Fruit fly (Drosophila melanogaster) whole organism, embryonic: ENCODE measurements around the gene CG15882.

Experiments used
- Atf-2 ChIP-seq: fragments of 200-800 bp; sonication (Bioruptor generic); optimal IDR thresholded peaks from 2 replicates; lab custom pipeline; 2016; ENCODE audit warnings: missing biosample characterization, missing genetic modification characterization
- Atf3 ChIP-seq: fragments of 200-800 bp; sonication (Bioruptor generic); optimal IDR thresholded peaks from 3 replicates; lab custom pipeline; 2016; ENCODE audit warnings: missing biosample characterization, missing genetic modification characterization
- CG10274 ChIP-seq: fragments of 200-800 bp; sonication (Bioruptor generic); optimal IDR thresholded peaks from 3 replicates; lab custom pipeline; 2017; ENCODE audit warnings: missing biosample characterization, mild to moderate bottlenecking, missing genetic modification characterization
- CG10431 ChIP-seq: fragments of 200-800 bp; sonication (Bioruptor generic); optimal IDR thresholded peaks from 3 replicates; lab custom pipeline; 2018; ENCODE audit warnings: missing biosample characterization, mild to moderate bottlenecking, missing genetic modification characterization
- CG12071 ChIP-seq: fragments of 200-800 bp; sonication (Bioruptor generic); optimal IDR thresholded peaks from 3 replicates; lab custom pipeline; 2018; ENCODE audit warnings: missing biosample characterization, mild to moderate bottlenecking, missing genetic modification characterization
- CG12104 ChIP-seq: fragments of 200-800 bp; sonication (Bioruptor generic); optimal IDR thresholded peaks from 3 replicates; lab custom pipeline; 2016; ENCODE audit warnings: missing biosample characterization, missing genetic modification characterization
- CG12769 ChIP-seq: fragments of 200-800 bp; sonication (Bioruptor generic); optimal IDR thresholded peaks from 2 replicates; lab custom pipeline; 2019; ENCODE audit warnings: missing biosample characterization, mild to moderate bottlenecking, missing genetic modification characterization, moderate library complexity
- CG12942 ChIP-seq: fragments of 200-800 bp; sonication (Bioruptor generic); optimal IDR thresholded peaks from 3 replicates; lab custom pipeline; 2016; ENCODE audit warnings: missing biosample characterization, missing genetic modification characterization
- CG17912 ChIP-seq: fragments of 200-800 bp; sonication (Bioruptor generic); optimal IDR thresholded peaks from 2 replicates; lab custom pipeline; 2018; ENCODE audit warnings: missing biosample characterization, mild to moderate bottlenecking, missing genetic modification characterization
- CG1832 ChIP-seq: fragments of 200-800 bp; sonication (Bioruptor generic); optimal IDR thresholded peaks from 2 replicates; lab custom pipeline; 2017; ENCODE audit warnings: missing biosample characterization, mild to moderate bottlenecking, missing genetic modification characterization, inconsistent platforms
- CG3065 ChIP-seq: fragments of 200-800 bp; sonication (Bioruptor generic); optimal IDR thresholded peaks from 2 replicates; lab custom pipeline; 2016; ENCODE audit warnings: missing biosample characterization, missing genetic modification characterization
- CG31365 ChIP-seq: fragments of 200-800 bp; sonication (Bioruptor generic); optimal IDR thresholded peaks from 2 replicates; lab custom pipeline; 2018; ENCODE audit warnings: missing biosample characterization, mild to moderate bottlenecking, missing genetic modification characterization
- CG3838 ChIP-seq: fragments of 200-800 bp; sonication (Bioruptor generic); optimal IDR thresholded peaks from 3 replicates; lab custom pipeline; 2016; ENCODE audit warnings: missing biosample characterization, missing genetic modification characterization
- CG4328 ChIP-seq: fragments of 200-800 bp; sonication (Bioruptor generic); optimal IDR thresholded peaks from 3 replicates; lab custom pipeline; 2017; ENCODE audit warnings: missing biosample characterization, missing genetic modification reagents, missing genetic modification characterization
- CG4424 ChIP-seq: fragments of 200-800 bp; sonication (Bioruptor generic); optimal IDR thresholded peaks from 3 replicates; lab custom pipeline; 2016; ENCODE audit warnings: missing biosample characterization, missing genetic modification characterization
- CG4820 ChIP-seq: fragments of 200-800 bp; sonication (Bioruptor generic); optimal IDR thresholded peaks from 3 replicates; lab custom pipeline; 2016; ENCODE audit warnings: missing biosample characterization, missing genetic modification characterization
- CG6254 ChIP-seq: fragments of 200-800 bp; sonication (Bioruptor generic); optimal IDR thresholded peaks from 3 replicates; lab custom pipeline; 2017; ENCODE audit warnings: mild to moderate bottlenecking, missing biosample characterization, missing genetic modification reagents, missing genetic modification characterization
- CG7839 ChIP-seq: fragments of 200-800 bp; sonication (Bioruptor generic); optimal IDR thresholded peaks from 3 replicates; lab custom pipeline; 2018; ENCODE audit warnings: missing biosample characterization, mild to moderate bottlenecking, missing genetic modification characterization, moderate library complexity
- CG7987 ChIP-seq: fragments of 200-800 bp; sonication (Bioruptor generic); optimal IDR thresholded peaks from 2 replicates; lab custom pipeline; 2018; ENCODE audit warnings: missing biosample characterization, mild to moderate bottlenecking, missing genetic modification characterization, moderate library complexity
- CG8388 ChIP-seq: fragments of 200-800 bp; sonication (Bioruptor generic); optimal IDR thresholded peaks from 2 replicates; lab custom pipeline; 2019; ENCODE audit warnings: missing biosample characterization, mild to moderate bottlenecking, missing genetic modification characterization, moderate library complexity
- E2f2 ChIP-seq: fragments of 200-800 bp; sonication (Bioruptor generic); IDR thresholded peaks from 2 replicates; pipeline ENCODE4 v1.3.6; 2022; ENCODE audit warnings: missing biosample characterization, missing genetic modification characterization
- Elba2 ChIP-seq: fragments of 200-800 bp; sonication (Bioruptor generic); optimal IDR thresholded peaks from 3 replicates; lab custom pipeline; 2016; ENCODE audit warnings: missing biosample characterization, missing genetic modification characterization
- Gug ChIP-seq: fragments of 200-800 bp; sonication (Bioruptor generic); IDR thresholded peaks from 4 replicates; pipeline ENCODE4 v1.3.6; 2022; ENCODE audit warnings: missing biosample characterization, missing genetic modification characterization
- Hr51 ChIP-seq, 2 experiments: fragments of 200-800 bp; sonication (Bioruptor generic); optimal IDR thresholded peaks; 2 replicates in 1 of 2; 3 replicates in 1 of 2; lab custom pipeline; 2016 to 2018; ENCODE audit warnings: missing biosample characterization in 2 of 2, missing genetic modification characterization in 2 of 2, mild to moderate bottlenecking in 1 of 2, moderate library complexity in 1 of 2
- Hr78 ChIP-seq, 2 experiments: fragments of 200-800 bp in 1 of 2; fragments of >200 bp in 1 of 2; sonication (Bioruptor generic) in 1 of 2; optimal IDR thresholded peaks; 2 replicates each; lab custom pipeline; 2017 to 2019; ENCODE audit warnings: missing biosample characterization in 2 of 2, missing genetic modification characterization in 2 of 2, mild to moderate bottlenecking in 1 of 2, moderate library complexity in 1 of 2
- Pdp1 ChIP-seq, 2 experiments: fragments of 200-800 bp; sonication (Bioruptor generic); optimal IDR thresholded peaks; 3 replicates each; lab custom pipeline; 2016; ENCODE audit warnings: missing biosample characterization in 2 of 2, missing genetic modification characterization in 2 of 2, mild to moderate bottlenecking in 1 of 2, moderate library complexity in 1 of 2
- Side ChIP-seq: fragments of 200-800 bp; sonication (Bioruptor generic); optimal IDR thresholded peaks from 2 replicates; lab custom pipeline; 2016; ENCODE audit warnings: missing biosample characterization, missing genetic modification characterization
- Sox100B ChIP-seq: fragments of 200-800 bp; sonication (Bioruptor generic); optimal IDR thresholded peaks from 3 replicates; lab custom pipeline; 2018; ENCODE audit warnings: missing biosample characterization, mild to moderate bottlenecking, missing genetic modification characterization
- Vsx1 ChIP-seq: fragments of 200-800 bp; sonication (Bioruptor generic); optimal IDR thresholded peaks from 2 replicates; lab custom pipeline; 2017; ENCODE audit warnings: missing biosample characterization, mild to moderate bottlenecking, missing genetic modification characterization, missing genetic modification reagents
- ase ChIP-seq: fragments of 200-800 bp; sonication (Bioruptor generic); IDR thresholded peaks from 3 replicates; pipeline ENCODE4 v1.3.6; 2022; ENCODE audit warnings: missing biosample characterization, missing genetic modification characterization
- ato ChIP-seq: fragments of 200-800 bp; sonication (Bioruptor generic); IDR thresholded peaks from 2 replicates; pipeline ENCODE4 v1.3.6; 2022; ENCODE audit warnings: missing biosample characterization, missing genetic modification characterization; ENCODE audit not compliant: partially characterized antibody
- bowl ChIP-seq: fragments of 200-800 bp; sonication (Bioruptor generic); IDR thresholded peaks from 2 replicates; pipeline ENCODE4 v1.3.6; 2022; ENCODE audit warnings: missing biosample characterization, missing genetic modification characterization
- cas ChIP-seq: fragments of 200-800 bp; sonication (Bioruptor generic); IDR thresholded peaks from 2 replicates; pipeline ENCODE4 v1.3.6; 2022; ENCODE audit warnings: missing biosample characterization, missing genetic modification characterization
- crp ChIP-seq, 2 experiments: fragments of 200-800 bp; sonication (Bioruptor generic); optimal IDR thresholded peaks; 2 replicates in 1 of 2; 3 replicates in 1 of 2; lab custom pipeline; 2017; ENCODE audit warnings: missing biosample characterization in 2 of 2, missing genetic modification characterization in 2 of 2, mild to moderate bottlenecking in 1 of 2, moderate library complexity in 1 of 2
- cwo ChIP-seq: fragments of 200-800 bp; sonication (Bioruptor generic); optimal IDR thresholded peaks from 3 replicates; lab custom pipeline; 2017; ENCODE audit warnings: missing biosample characterization, missing genetic modification characterization, mild to moderate bottlenecking, moderate library complexity, missing genetic modification reagents
- dysf ChIP-seq: fragments of 200-800 bp; sonication (Bioruptor generic); IDR thresholded peaks from 3 replicates; pipeline ENCODE4 v1.3.6; 2022; ENCODE audit warnings: missing biosample characterization, missing genetic modification characterization
- esg ChIP-seq: fragments of 200-800 bp; sonication (Bioruptor generic); conservative IDR thresholded peaks from 2 replicates; pipeline ENCODE4 v1.3.6; 2022; ENCODE audit warnings: missing biosample characterization, missing genetic modification characterization
- ham ChIP-seq: fragments of 200-800 bp; sonication (Bioruptor generic); IDR thresholded peaks from 2 replicates; pipeline ENCODE4 v1.3.6; 2022; ENCODE audit warnings: missing biosample characterization, missing genetic modification characterization
- hbn ChIP-seq: fragments of 200-800 bp; sonication (Bioruptor generic); IDR thresholded peaks from 2 replicates; pipeline ENCODE4 v1.3.6; 2022; ENCODE audit warnings: missing biosample characterization, missing genetic modification characterization; ENCODE audit not compliant: partially characterized antibody
- hkb ChIP-seq, 2 experiments: fragments of 200-800 bp in 1 of 2; fragments of >200 bp in 1 of 2; sonication (Bioruptor generic) in 1 of 2; IDR thresholded peaks in 1 of 2; optimal IDR thresholded peaks in 1 of 2; 2 replicates each; pipeline versions ENCODE4 v1.3.6 to Lab custom; 2017 to 2022; ENCODE audit warnings: missing biosample characterization in 1 of 2, missing genetic modification characterization in 1 of 2
- peb ChIP-seq: fragments of 200-800 bp; sonication (Bioruptor generic); IDR thresholded peaks from 2 replicates; pipeline ENCODE4 v1.3.6; 2022; ENCODE audit warnings: missing biosample characterization, missing genetic modification characterization
- repo ChIP-seq: fragments of 200-800 bp; sonication (Bioruptor generic); optimal IDR thresholded peaks from 2 replicates; lab custom pipeline; 2016; ENCODE audit warnings: missing biosample characterization, missing genetic modification characterization
- schlank ChIP-seq: fragments of 200-800 bp; sonication (Bioruptor generic); optimal IDR thresholded peaks from 2 replicates; lab custom pipeline; 2018; ENCODE audit warnings: missing biosample characterization, mild to moderate bottlenecking, missing genetic modification characterization
- shn ChIP-seq: fragments of 200-800 bp; sonication (Bioruptor generic); optimal IDR thresholded peaks from 3 replicates; lab custom pipeline; 2016; ENCODE audit warnings: missing biosample characterization, missing genetic modification characterization
- sisA ChIP-seq: fragments of 200-800 bp; sonication (Bioruptor generic); IDR thresholded peaks from 2 replicates; pipeline ENCODE4 v1.3.6; 2022; ENCODE audit warnings: missing biosample characterization, missing genetic modification characterization
- stwl ChIP-seq: fragments of 200-800 bp; sonication (Bioruptor generic); optimal IDR thresholded peaks from 3 replicates; lab custom pipeline; 2018; ENCODE audit warnings: missing biosample characterization, mild to moderate bottlenecking, missing genetic modification characterization, moderate library complexity
- sug ChIP-seq: fragments of 200-800 bp; optimal IDR thresholded peaks from 2 replicates; lab custom pipeline; 2019; ENCODE audit warnings: missing biosample characterization, mild to moderate bottlenecking, missing genetic modification characterization, moderate library complexity
- tna ChIP-seq: fragments of 200-800 bp; sonication (Bioruptor generic); IDR thresholded peaks from 2 replicates; pipeline ENCODE4 v1.3.6; 2022; ENCODE audit warnings: missing biosample characterization, missing genetic modification characterization; ENCODE audit not compliant: partially characterized antibody
- zfh2 ChIP-seq: fragments of 200-800 bp; sonication (Bioruptor generic); optimal IDR thresholded peaks from 2 replicates; lab custom pipeline; 2016; ENCODE audit warnings: missing biosample characterization, missing genetic modification characterization

CG15882 gene

DNA sequence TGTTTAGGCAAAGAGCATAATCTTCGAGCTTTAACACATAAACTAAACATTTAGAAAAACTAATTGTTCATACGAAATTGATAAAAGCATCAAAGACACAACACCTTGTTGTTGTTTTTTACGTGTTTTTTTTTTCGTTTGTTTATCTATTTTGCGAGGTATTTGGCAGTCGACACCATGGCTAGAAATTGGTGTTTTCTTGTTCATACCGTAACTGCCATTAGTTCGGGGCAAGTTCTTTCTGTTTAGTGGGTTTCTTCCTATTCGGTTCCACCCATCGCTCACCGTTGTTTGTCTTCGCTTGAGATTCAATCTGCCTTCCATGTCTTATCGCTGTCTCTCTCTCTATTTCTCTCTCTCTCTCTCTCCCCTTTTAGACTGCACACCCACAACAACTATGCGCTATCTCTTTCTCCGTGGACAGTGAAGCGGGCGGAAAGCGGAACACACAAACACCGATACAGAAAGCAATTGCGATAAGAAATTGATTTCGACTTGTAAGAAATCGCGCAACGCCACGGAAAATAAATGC is 22.3 kb upstream of the CG15882 start (continued):
- TF ChIP-seq Hr78 (GFP tag; optimal IDR thresholded peaks at IDR 0.05; lab: Kevin White, UChicago) (peak in 1 of 2 experiments; percentile 7), ham (GFP tag; lab: Robert Waterston, UW) (no peak), crp (GFP tag; optimal IDR thresholded peaks at IDR 0.05; lab: Kevin White, UChicago) (no peak), CG8388 (GFP tag; lab: Kevin White, UChicago) (no peak), repo (no peak), sisA (GFP tag; lab: Robert Waterston, UW) (no peak), CG12942 (GFP tag; lab: Kevin White, UChicago) (no peak), hbn (GFP tag; lab: Robert Waterston, UW) (no peak), CG3065 (GFP tag; lab: Kevin White, UChicago) (no peak), Sox100B (no peak), Atf3 (GFP tag; lab: Kevin White, UChicago) (no peak), Vsx1 (GFP tag; lab: Kevin White, UChicago) (no peak), hkb (optimal IDR thresholded peaks at IDR 0.05; lab: Kevin White, UChicago) (no peak), hkb (GFP tag; IDR thresholded peaks at IDR 0.05; lab: Robert Waterston, UW) (peak; percentile 17; the same call in 1 of the 2 replicates), CG3838 (no peak), Elba2 (GFP tag; lab: Kevin White, UChicago) (no peak), CG12071 (no peak), peb (GFP tag; lab: Robert Waterston, UW) (no peak), CG10274 (no peak), tna (GFP tag; lab: Robert Waterston, UW) (no peak), bowl (no peak), Atf-2 (GFP tag; lab: Kevin White, UChicago) (peak; percentile 23), CG31365 (tag; lab: Kevin White, UChicago) (no peak), dysf (GFP tag; lab: Robert Waterston, UW) (0 out of 3 replicates have a peak, but pooled peaks have one; percentile 48), cwo (GFP tag; lab: Kevin White, UChicago) (no peak), CG4328 (no peak), CG7839 (tag; lab: Kevin White, UChicago) (peak; percentile 68), shn (GFP tag; lab: Kevin White, UChicago) (peak; percentile 28), CG6254 (GFP tag; lab: Kevin White, UChicago) (no peak), schlank (tag; lab: Kevin White, UChicago) (no peak), CG12769 (tag; lab: Kevin White, UChicago) (no peak), CG7987 (peak; percentile 15), Pdp1 (GFP tag; optimal IDR thresholded peaks at IDR 0.05; lab: Kevin White, UChicago) (peak; percentile 12 to 60), Side (GFP tag; lab: Kevin White, UChicago) (no peak), cas (GFP tag; lab: Robert Waterston, UW) (no peak), zfh2 (peak; percentile 28), sug (tag; lab: Kevin White, UChicago) (peak; percentile 30), E2f2 (GFP tag; lab: Robert Waterston, UW) (no peak), stwl (tag; lab: Kevin White, UChicago) (no peak), CG4424 (GFP tag; lab: Kevin White, UChicago) (peak; percentile 11), CG17912 (GFP tag; lab: Kevin White, UChicago) (no peak), CG1832 (peak; percentile 62), CG12104 (no peak), esg (GFP tag; lab: Robert Waterston, UW) (no peak), CG10431 (no peak), Hr51 (GFP tag; optimal IDR thresholded peaks at IDR 0.05; lab: Kevin White, UChicago) (peak in 1 of 2 experiments; percentile 38), Gug (GFP tag; lab: Robert Waterston, UW) (no peak), ase (GFP tag; lab: Robert Waterston, UW) (no peak), ato (no peak), CG4820 (GFP tag; lab: Kevin White, UChicago) (no peak)
